Fruit fly (Drosophila melanogaster): ENCODE results near the gene hzg.

DNA sequence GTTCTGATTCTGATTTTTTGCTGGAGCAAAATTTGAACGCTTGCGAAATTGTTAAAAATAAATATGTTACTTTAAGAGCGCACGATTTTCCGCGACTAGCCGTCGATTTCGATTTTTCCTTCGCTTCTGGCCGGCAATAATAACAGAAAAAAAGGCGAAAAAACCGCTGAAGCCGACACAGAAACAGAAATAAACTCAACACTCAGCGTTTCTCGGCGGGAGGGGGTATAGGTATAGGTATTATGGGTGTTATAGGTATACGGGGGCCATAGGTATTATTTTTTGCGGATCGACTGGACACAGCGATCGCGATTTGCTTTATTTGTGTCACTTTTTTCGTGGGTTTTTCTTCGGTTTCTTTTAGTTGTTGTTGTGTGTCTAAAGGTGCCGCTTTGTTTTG lies 52.2 kb downstream of the hzg start:
- TF ChIP-seq CG32006 (GFP tag; optimal IDR thresholded peaks at IDR 0.05) (no peak), CG3032 (tag; optimal IDR thresholded peaks at IDR 0.05) (no peak), CG6276 (GFP tag; optimal IDR thresholded peaks at IDR 0.05) (no peak), Ets96B (tag; optimal IDR thresholded peaks at IDR 0.05) (no peak), salr (GFP tag; optimal IDR thresholded peaks at IDR 0.05) (no peak), topi (GFP tag; optimal IDR thresholded peaks at IDR 0.05) (no peak), Blimp-1 (GFP tag; optimal IDR thresholded peaks at IDR 0.05) (no peak), Gug (GFP tag; IDR thresholded peaks at IDR 0.05) (no peak), CG8632 (GFP tag; optimal IDR thresholded peaks at IDR 0.05) (no peak), CG16779 (tag; optimal IDR thresholded peaks at IDR 0.05) (no peak), fkh (GFP tag; optimal IDR thresholded peaks at IDR 0.05) (no peak), Eip75B (GFP tag; optimal IDR thresholded peaks at IDR 0.05) (no peak), fd85E (GFP tag; optimal IDR thresholded peaks at IDR 0.05) (no peak)

Measured in whole organism, prepupa.